Worm (Caenorhabditis elegans): ENCODE data around the gene C01B9.4.

The C01B9.4 gene

ce11 chrII:13795160-13795559 is 11.4 kb upstream of the C01B9.4 start:
- TF ChIP-seq mdl-1 (tag; optimal IDR thresholded peaks at IDR 0.05) = no peak
- no peak for TF ChIP-seq nhr-11 (tag; optimal IDR thresholded peaks at IDR 0.05)
- TF ChIP-seq ceh-82 (tag; optimal IDR thresholded peaks at IDR 0.05) = no peak
- no peak for TF ChIP-seq egl-27 (tag; optimal IDR thresholded peaks at IDR 0.05)
- TF ChIP-seq sem-4 (tag; optimal IDR thresholded peaks at IDR 0.05) = no peak
- no peak for TF ChIP-seq unc-62 (GFP tag; optimal IDR thresholded peaks at IDR 0.05)
- TF ChIP-seq skn-1 (tag; optimal IDR thresholded peaks at IDR 0.05) = no peak
- no peak for TF ChIP-seq elt-1 (tag; optimal IDR thresholded peaks at IDR 0.05)
- TF ChIP-seq nhr-6 (tag; optimal IDR thresholded peaks at IDR 0.05) = no peak
- no peak for TF ChIP-seq unc-55 (GFP tag; optimal IDR thresholded peaks at IDR 0.05)
- no peak for TF ChIP-seq mab-5 (tag; optimal IDR thresholded peaks at IDR 0.05)

ce11 chrII:13791570-13792279 is 7.9 kb upstream of the C01B9.4 start, which contains the start of gene ZK131.11:
TSS of gene ZK131.11 (plus strand) at chrII:13792229.
- TF ChIP-seq lin-13 (GFP tag; optimal IDR thresholded peaks at IDR 0.05) (no peak), elt-1 (tag; optimal IDR thresholded peaks at IDR 0.05) (no peak), peb-1 (tag; optimal IDR thresholded peaks at IDR 0.05) (no peak), nhr-6 (tag; optimal IDR thresholded peaks at IDR 0.05) (no peak), mdl-1 (tag; optimal IDR thresholded peaks at IDR 0.05) (no peak), lin-11 (tag; optimal IDR thresholded peaks at IDR 0.05) (no peak), R02D3.7 (tag; optimal IDR thresholded peaks at IDR 0.05) (no peak), nhr-237 (tag; optimal IDR thresholded peaks at IDR 0.05) (no peak), blmp-1 (tag; optimal IDR thresholded peaks at IDR 0.05; ENCODE audit: insufficient read depth) (no peak), sma-3 (GFP tag; optimal IDR thresholded peaks at IDR 0.05) (no peak), ama-1 (optimal IDR thresholded peaks at IDR 0.05) (no peak), egl-27 (tag; optimal IDR thresholded peaks at IDR 0.05) (no peak), zag-1 (tag; optimal IDR thresholded peaks at IDR 0.05) (no peak)

- TF ChIP-seq nhr-25 (tag; optimal IDR thresholded peaks at IDR 0.05) (no peak), nhr-23 (tag; optimal IDR thresholded peaks at IDR 0.05) (no peak), sma-3 (GFP tag; optimal IDR thresholded peaks at IDR 0.05) (no peak), peb-1 (tag; optimal IDR thresholded peaks at IDR 0.05) (no peak), F13H6.1 (tag; optimal IDR thresholded peaks at IDR 0.05) (no peak), elt-1 (tag; optimal IDR thresholded peaks at IDR 0.05) (no peak), snpc-4 (tag; optimal IDR thresholded peaks at IDR 0.05) (no peak), ztf-11 (tag; optimal IDR thresholded peaks at IDR 0.05) (no peak), ceh-16 (tag; optimal IDR thresholded peaks at IDR 0.05) (no peak), nhr-237 (tag; optimal IDR thresholded peaks at IDR 0.05) (no peak), lsy-2 (tag; optimal IDR thresholded peaks at IDR 0.05) (no peak), nhr-10 (tag; optimal IDR thresholded peaks at IDR 0.05) (no peak), dmd-4 (tag; optimal IDR thresholded peaks at IDR 0.05) (no peak), mdl-1 (tag; optimal IDR thresholded peaks at IDR 0.05) (no peak), ztf-1 (GFP tag; conservative IDR thresholded peaks at IDR 0.05) (no peak), alr-1 (tag; optimal IDR thresholded peaks at IDR 0.05) (no peak), mab-5 (tag; optimal IDR thresholded peaks at IDR 0.05) (no peak)
Measured at ce11 chrII:13789714-13790113, 5.9 kb upstream of the C01B9.4 start.

- TF ChIP-seq snpc-4 (tag; optimal IDR thresholded peaks at IDR 0.05) (peak; percentile 32), crh-2 (tag; optimal IDR thresholded peaks at IDR 0.05) (no peak), F13H6.1 (tag; optimal IDR thresholded peaks at IDR 0.05) (peak; percentile 42)
Measured at ce11 chrII:13788813-13789212, 5.0 kb upstream of the C01B9.4 start.

- no peak for TF ChIP-seq sem-4 (tag; optimal IDR thresholded peaks at IDR 0.05)
- TF ChIP-seq crh-2 (tag; optimal IDR thresholded peaks at IDR 0.05) = no peak
- TF ChIP-seq mbf-1 (tag; optimal IDR thresholded peaks at IDR 0.05) = no peak
- TF ChIP-seq unc-62 (GFP tag; optimal IDR thresholded peaks at IDR 0.05) = no peak
Measured at ce11 chrII:13786899-13787298, 3.1 kb upstream of the C01B9.4 start.

ce11 chrII:13785582-13785981 is 1.8 kb upstream of the C01B9.4 start:
- TF ChIP-seq nhr-10 (tag; optimal IDR thresholded peaks at IDR 0.05) = no peak
- no peak for TF ChIP-seq sma-9 (GFP tag; optimal IDR thresholded peaks at IDR 0.05)
- no peak for TF ChIP-seq sma-9 (tag; optimal IDR thresholded peaks at IDR 0.05)
- no peak for TF ChIP-seq ceh-16 (tag; optimal IDR thresholded peaks at IDR 0.05)
- no peak for TF ChIP-seq nhr-77 (tag; optimal IDR thresholded peaks at IDR 0.05)
- no peak for TF ChIP-seq ztf-1 (GFP tag; conservative IDR thresholded peaks at IDR 0.05)

Data from whole organism, L2 larva.